Fruit fly (Drosophila melanogaster) Kc167 (cell line): ENCODE data around the gene mahe.

ENCODE experiments used
- insv ChIP-seq: fragments of >200 bp; optimal IDR thresholded peaks from 3 replicates; lab custom pipeline; 2018; ENCODE audit warnings: missing external identifiers
- psq ChIP-seq: fragments of >200 bp; optimal IDR thresholded peaks from 2 replicates; lab custom pipeline; 2017; ENCODE audit warnings: missing external identifiers

- TF ChIP-seq insv (lab: Kevin White, UChicago) (no peak), psq (lab: Kevin White, UChicago) (no peak)
These were observed 6.3 kb downstream of the mahe start for dm6 chrX:7924913-7925312.
